Worm (Caenorhabditis elegans): Measurements from ENCODE around the gene gldi-7.

Gene gldi-7

DNA sequence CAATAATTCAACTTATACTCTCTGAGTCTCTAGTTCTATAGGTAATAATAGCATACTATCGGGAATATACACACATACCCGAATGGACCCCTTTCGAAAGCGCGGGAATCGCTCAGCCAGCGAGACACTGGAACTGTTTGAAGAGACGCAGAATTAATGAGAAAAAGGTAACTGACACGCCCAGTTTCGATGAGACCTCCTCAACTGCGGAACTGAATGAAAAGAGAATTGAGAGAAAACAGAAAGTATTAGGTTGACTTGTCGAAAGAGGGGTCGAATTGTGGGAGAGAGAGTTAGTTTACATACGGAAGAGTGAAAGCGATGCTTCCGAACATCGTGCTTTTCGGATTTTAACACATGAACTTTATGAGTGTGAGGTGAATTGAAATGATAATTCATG is 993 bp upstream of the gldi-7 start:
- TF ChIP-seq flt-1 (GFP tag; IDR thresholded peaks at IDR 0.05) (no peak), tab-1 (GFP tag; IDR thresholded peaks at IDR 0.05) (no peak), ztf-23 (GFP tag; IDR thresholded peaks at IDR 0.05) (no peak), klf-2 (GFP tag; conservative IDR thresholded peaks at IDR 0.05) (no peak), ref-1 (GFP tag; conservative IDR thresholded peaks at IDR 0.05) (no peak), ztf-29 (GFP tag; IDR thresholded peaks at IDR 0.05) (no peak), cog-1 (tag; optimal IDR thresholded peaks at IDR 0.05) (no peak), T22C8.4 (GFP tag; IDR thresholded peaks at IDR 0.05) (no peak), med-1 (GFP tag; optimal IDR thresholded peaks at IDR 0.05; ENCODE audit: insufficient read depth) (no peak)

DNA sequence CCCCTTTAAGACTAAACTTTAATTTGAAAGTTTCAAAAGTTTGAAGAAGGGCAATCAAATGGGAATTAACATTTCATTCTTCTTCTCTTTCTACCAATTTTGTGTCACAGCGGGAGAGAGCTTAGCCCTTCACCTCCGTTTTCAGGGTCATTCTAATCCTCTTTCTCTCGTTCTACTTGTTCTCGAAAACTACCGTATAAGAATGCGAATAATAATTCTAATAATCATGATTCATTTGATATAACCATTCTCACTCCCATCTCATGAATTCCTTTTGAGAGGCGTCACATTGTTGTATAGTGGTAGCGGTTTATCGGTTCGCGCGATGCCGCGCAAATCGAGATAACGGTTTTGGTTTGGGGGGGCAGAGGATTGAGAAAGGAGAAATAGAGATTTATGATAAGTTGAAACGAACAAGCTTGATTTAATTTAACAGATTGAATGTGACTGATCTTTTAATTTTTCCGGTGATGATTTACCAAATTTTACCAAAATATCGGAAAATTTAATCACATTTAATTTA is 1.8 kb downstream of the gldi-7 start:
- TF ChIP-seq flt-1 (GFP tag; IDR thresholded peaks at IDR 0.05), result no peak
- no peak for TF ChIP-seq ztf-29 (GFP tag; IDR thresholded peaks at IDR 0.05)

DNA sequence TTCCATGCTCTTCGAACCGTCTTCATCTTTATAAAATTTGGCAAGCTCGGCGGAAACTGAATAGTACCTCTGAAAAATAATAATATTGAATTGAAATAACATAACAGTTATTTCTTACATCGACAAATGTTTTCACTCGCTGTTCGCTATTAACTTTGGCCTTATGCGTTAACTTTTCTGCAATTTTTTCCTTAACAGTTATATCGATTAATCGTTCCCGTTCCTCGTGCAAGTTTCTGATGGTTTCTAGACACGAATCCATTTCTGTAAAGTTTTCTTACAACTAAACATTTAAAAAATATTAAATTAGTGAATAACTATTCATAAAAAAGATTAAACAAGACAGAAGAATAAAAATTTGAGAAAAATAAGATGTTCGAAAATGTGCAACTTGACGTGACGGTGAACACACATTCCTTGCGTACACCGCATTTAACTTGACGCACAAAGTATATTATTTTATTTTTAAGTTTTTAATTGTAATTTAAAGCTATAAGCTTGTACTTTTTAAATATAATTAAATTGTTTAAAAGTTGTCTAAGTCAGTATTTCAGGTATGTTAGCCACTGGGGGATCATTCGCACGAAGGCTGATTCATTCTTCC is 5.8 kb downstream of the gldi-7 start, which contains the start of the genes prp-9 and mrps-18B:
Gene prp-9, minus strand, starts transcription at position 264 of the 604 bp plus-strand sequence.
Gene mrps-18B, plus strand, starts transcription at position 549 of the 604 bp plus-strand sequence.
- TF ChIP-seq flt-1 (GFP tag; IDR thresholded peaks at IDR 0.05), result no peak
- no peak for TF ChIP-seq ref-1 (GFP tag; conservative IDR thresholded peaks at IDR 0.05)
- TF ChIP-seq cog-1 (tag; optimal IDR thresholded peaks at IDR 0.05), result no peak
- no peak for TF ChIP-seq med-1 (GFP tag; optimal IDR thresholded peaks at IDR 0.05; ENCODE audit: insufficient read depth)
- no peak for TF ChIP-seq ztf-23 (GFP tag; IDR thresholded peaks at IDR 0.05)
- TF ChIP-seq T22C8.4 (GFP tag; IDR thresholded peaks at IDR 0.05), result no peak
- TF ChIP-seq tab-1 (GFP tag; IDR thresholded peaks at IDR 0.05), result no peak
- no peak for TF ChIP-seq ztf-29 (GFP tag; IDR thresholded peaks at IDR 0.05)
- TF ChIP-seq klf-2 (GFP tag; conservative IDR thresholded peaks at IDR 0.05), result no peak

DNA sequence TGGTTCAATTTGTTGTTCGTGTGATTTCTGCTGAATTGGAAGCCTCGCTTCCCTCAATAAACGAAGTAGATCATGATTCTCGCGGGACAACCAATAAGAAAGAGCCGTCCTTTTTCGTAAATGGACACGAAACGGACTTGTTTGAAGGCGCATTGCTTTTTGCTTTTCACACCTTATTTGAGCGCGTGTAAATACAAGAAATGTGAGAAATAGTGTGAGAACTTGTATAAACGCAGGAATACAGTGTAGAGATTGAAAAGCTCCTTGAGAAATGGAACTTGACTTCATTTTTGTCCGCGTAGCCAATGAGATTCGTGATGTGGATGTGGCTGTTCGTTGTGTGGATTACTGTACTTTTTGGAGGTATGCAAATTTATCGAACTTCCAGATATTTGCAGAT is 10.4 kb downstream of the gldi-7 start, which contains the start of gene cht-2:
Gene cht-2, plus strand, starts transcription at position 301 of the 400 bp plus-strand sequence.
- TF ChIP-seq ztf-23 (GFP tag; IDR thresholded peaks at IDR 0.05) (no peak), flt-1 (GFP tag; IDR thresholded peaks at IDR 0.05) (no peak), med-1 (GFP tag; optimal IDR thresholded peaks at IDR 0.05; ENCODE audit: insufficient read depth) (no peak), ztf-29 (GFP tag; IDR thresholded peaks at IDR 0.05) (no peak), tab-1 (GFP tag; IDR thresholded peaks at IDR 0.05) (no peak), klf-2 (GFP tag; conservative IDR thresholded peaks at IDR 0.05) (no peak), cog-1 (tag; optimal IDR thresholded peaks at IDR 0.05) (no peak), T22C8.4 (GFP tag; IDR thresholded peaks at IDR 0.05) (no peak), ref-1 (GFP tag; conservative IDR thresholded peaks at IDR 0.05) (no peak)

DNA sequence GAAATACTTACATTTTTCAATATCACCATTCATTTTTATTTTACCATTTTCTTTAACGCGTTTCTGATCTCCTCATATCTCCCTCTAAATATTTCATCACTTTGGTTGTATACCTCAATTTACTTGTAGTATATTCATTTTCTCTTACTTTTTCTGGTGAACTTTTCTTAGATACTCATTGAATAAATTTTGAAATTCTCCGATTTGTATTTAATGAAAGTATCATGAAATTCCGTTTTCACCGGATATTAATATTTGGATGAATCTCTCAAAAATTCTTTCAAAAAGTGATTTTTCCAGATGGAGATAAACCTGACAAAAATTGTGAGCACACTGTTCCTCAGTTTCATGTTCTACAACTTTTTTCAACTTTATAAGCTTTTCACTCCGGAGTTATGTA is 12.8 kb downstream of the gldi-7 start, which contains the start of gene T13H5.8:
Gene T13H5.8, plus strand, starts transcription at position 301 of the 400 bp plus-strand sequence.
- TF ChIP-seq T22C8.4 (GFP tag; IDR thresholded peaks at IDR 0.05), result no peak
- TF ChIP-seq ztf-23 (GFP tag; IDR thresholded peaks at IDR 0.05), result no peak
- TF ChIP-seq cog-1 (tag; optimal IDR thresholded peaks at IDR 0.05), result no peak
- no peak for TF ChIP-seq flt-1 (GFP tag; IDR thresholded peaks at IDR 0.05)
- TF ChIP-seq ref-1 (GFP tag; conservative IDR thresholded peaks at IDR 0.05), result no peak

DNA sequence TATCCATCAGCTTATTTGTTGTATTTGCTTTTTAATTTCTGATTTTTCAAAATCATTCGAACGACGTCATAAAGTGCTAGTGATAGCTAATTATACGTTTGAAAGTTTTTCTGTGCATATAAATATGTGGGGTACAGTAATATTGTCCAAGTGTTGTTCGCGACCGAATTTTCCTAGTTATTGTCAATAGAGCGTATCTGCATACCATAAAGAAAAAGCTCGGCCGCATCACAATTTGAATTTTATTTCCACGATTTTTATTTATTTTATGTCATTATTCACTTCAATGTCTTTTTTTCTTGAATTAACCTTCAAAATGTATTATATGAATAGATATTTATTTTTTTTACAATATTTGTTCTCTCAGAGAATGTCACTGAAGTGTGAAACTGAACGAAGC is 14.2 kb downstream of the gldi-7 start, which contains the start of gene rnh-2:
Gene rnh-2, plus strand, starts transcription at position 368 of the 400 bp plus-strand sequence.
- TF ChIP-seq ztf-29 (GFP tag; IDR thresholded peaks at IDR 0.05) (no peak), flt-1 (GFP tag; IDR thresholded peaks at IDR 0.05) (0 out of 2 replicates have a peak, but pooled peaks have one; percentile 54), ztf-23 (GFP tag; IDR thresholded peaks at IDR 0.05) (peak; percentile 68), tab-1 (GFP tag; IDR thresholded peaks at IDR 0.05) (no peak), ref-1 (GFP tag; conservative IDR thresholded peaks at IDR 0.05) (no peak), cog-1 (tag; optimal IDR thresholded peaks at IDR 0.05) (peak; percentile 60)

DNA sequence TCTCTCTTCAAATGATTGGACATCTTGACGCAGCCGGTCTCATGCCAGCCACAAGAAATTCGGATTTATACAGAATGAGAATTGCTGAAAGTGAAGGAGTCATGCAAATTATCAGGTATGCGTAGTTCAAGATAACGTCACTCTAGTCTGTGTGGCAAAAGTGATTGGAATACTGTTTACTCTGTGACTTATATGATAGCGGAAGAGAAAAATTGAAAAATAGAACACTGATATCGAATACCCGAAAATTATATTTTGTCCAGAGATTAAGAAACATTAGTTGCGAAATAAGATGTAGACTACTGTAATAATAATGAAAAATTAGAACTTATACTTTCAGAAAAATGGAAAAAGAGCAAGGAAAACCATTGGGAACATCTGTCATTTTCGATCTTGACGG is 15.5 kb downstream of the gldi-7 start:
- TF ChIP-seq ztf-29 (GFP tag; IDR thresholded peaks at IDR 0.05) (no peak), ztf-23 (GFP tag; IDR thresholded peaks at IDR 0.05) (no peak), klf-2 (GFP tag; conservative IDR thresholded peaks at IDR 0.05) (no peak), med-1 (GFP tag; optimal IDR thresholded peaks at IDR 0.05; ENCODE audit: insufficient read depth) (no peak), cog-1 (tag; optimal IDR thresholded peaks at IDR 0.05) (no peak), ref-1 (GFP tag; conservative IDR thresholded peaks at IDR 0.05) (no peak), T22C8.4 (GFP tag; IDR thresholded peaks at IDR 0.05) (no peak), tab-1 (GFP tag; IDR thresholded peaks at IDR 0.05) (no peak), flt-1 (GFP tag; IDR thresholded peaks at IDR 0.05) (no peak)

DNA sequence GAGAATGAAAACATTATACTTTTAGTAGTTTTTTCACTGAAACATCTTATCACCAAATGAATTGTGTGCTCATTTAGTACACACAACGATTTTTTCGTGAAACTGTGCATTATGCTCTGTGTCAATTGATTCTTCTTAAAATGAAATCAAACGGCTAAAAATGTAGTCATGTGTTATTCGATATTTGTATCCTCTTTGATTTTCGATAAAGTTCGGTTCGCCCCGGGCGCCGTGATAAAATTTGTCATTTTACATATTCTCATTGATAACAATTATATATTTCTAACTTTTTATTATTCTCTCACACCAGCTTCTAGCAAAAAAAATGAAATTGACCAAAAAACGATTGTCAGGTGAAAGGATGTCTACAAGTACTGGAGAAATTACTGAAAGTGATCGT is 16.3 kb downstream of the gldi-7 start, which contains the start of gene ctg-2:
Gene ctg-2, plus strand, starts transcription at position 326 of the 400 bp plus-strand sequence.
- no peak for TF ChIP-seq med-1 (GFP tag; optimal IDR thresholded peaks at IDR 0.05; ENCODE audit: insufficient read depth)
- no peak for TF ChIP-seq T22C8.4 (GFP tag; IDR thresholded peaks at IDR 0.05)
- TF ChIP-seq ref-1 (GFP tag; conservative IDR thresholded peaks at IDR 0.05), result no peak
- no peak for TF ChIP-seq tab-1 (GFP tag; IDR thresholded peaks at IDR 0.05)
- no peak for TF ChIP-seq ztf-23 (GFP tag; IDR thresholded peaks at IDR 0.05)
- no peak for TF ChIP-seq klf-2 (GFP tag; conservative IDR thresholded peaks at IDR 0.05)
- no peak for TF ChIP-seq ztf-29 (GFP tag; IDR thresholded peaks at IDR 0.05)
- TF ChIP-seq flt-1 (GFP tag; IDR thresholded peaks at IDR 0.05), result no peak
- no peak for TF ChIP-seq cog-1 (tag; optimal IDR thresholded peaks at IDR 0.05)

DNA sequence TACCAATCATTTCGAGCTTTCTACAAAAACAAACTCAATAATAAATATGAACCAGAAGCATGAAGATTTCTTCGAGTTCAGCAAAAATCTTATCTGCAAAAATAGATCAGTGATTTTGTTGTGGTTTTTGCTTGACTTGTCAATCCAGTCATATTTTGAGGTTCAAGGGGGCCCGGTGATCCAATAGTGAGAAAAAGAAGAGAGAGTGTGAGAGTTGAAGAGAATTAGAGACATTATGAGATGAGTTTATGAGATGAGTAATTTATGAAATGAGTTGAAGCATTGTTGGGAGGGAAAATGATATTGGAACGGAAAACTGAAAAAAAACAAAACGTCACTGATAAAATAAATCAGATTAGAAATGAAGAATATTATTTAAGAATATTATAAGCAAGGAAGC is 22.1 kb downstream of the gldi-7 start, which contains the start of gene T13H5.1:
Gene T13H5.1, minus strand, starts transcription at position 101 of the 400 bp plus-strand sequence.
- TF ChIP-seq ztf-29 (GFP tag; IDR thresholded peaks at IDR 0.05), result no peak
- no peak for TF ChIP-seq tab-1 (GFP tag; IDR thresholded peaks at IDR 0.05)
- no peak for TF ChIP-seq cog-1 (tag; optimal IDR thresholded peaks at IDR 0.05)
- TF ChIP-seq T22C8.4 (GFP tag; IDR thresholded peaks at IDR 0.05), result no peak
- no peak for TF ChIP-seq med-1 (GFP tag; optimal IDR thresholded peaks at IDR 0.05; ENCODE audit: insufficient read depth)
- TF ChIP-seq ztf-23 (GFP tag; IDR thresholded peaks at IDR 0.05), result no peak

DNA sequence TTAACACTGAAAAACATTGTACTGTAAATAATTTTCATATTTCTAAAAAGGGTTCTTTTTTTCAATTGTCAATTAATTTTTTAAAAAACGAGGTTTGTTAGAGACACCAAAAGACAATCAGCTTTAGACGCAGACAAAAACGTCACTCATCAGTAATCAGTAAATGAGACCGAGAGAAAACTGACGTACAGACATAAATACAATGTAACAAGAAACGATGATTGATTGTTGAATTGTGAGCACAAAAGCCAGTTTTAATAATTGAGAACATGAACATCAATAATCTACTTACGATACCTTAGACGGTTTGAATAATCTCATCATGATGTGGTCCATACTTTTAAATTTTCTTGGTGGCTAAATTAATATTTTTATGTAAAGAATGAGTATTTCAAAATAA is 24.3 kb downstream of the gldi-7 start:
- TF ChIP-seq ztf-29 (GFP tag; IDR thresholded peaks at IDR 0.05) (no peak), ref-1 (GFP tag; conservative IDR thresholded peaks at IDR 0.05) (no peak), cog-1 (tag; optimal IDR thresholded peaks at IDR 0.05) (no peak), klf-2 (GFP tag; conservative IDR thresholded peaks at IDR 0.05) (no peak), med-1 (GFP tag; optimal IDR thresholded peaks at IDR 0.05; ENCODE audit: insufficient read depth) (no peak), ztf-23 (GFP tag; IDR thresholded peaks at IDR 0.05) (no peak), tab-1 (GFP tag; IDR thresholded peaks at IDR 0.05) (no peak), flt-1 (GFP tag; IDR thresholded peaks at IDR 0.05) (no peak), T22C8.4 (GFP tag; IDR thresholded peaks at IDR 0.05) (no peak)

Measured in whole organism, midembryonic.